Fruit fly (Drosophila melanogaster): Measurements from ENCODE around the gene CG14085.

DNA sequence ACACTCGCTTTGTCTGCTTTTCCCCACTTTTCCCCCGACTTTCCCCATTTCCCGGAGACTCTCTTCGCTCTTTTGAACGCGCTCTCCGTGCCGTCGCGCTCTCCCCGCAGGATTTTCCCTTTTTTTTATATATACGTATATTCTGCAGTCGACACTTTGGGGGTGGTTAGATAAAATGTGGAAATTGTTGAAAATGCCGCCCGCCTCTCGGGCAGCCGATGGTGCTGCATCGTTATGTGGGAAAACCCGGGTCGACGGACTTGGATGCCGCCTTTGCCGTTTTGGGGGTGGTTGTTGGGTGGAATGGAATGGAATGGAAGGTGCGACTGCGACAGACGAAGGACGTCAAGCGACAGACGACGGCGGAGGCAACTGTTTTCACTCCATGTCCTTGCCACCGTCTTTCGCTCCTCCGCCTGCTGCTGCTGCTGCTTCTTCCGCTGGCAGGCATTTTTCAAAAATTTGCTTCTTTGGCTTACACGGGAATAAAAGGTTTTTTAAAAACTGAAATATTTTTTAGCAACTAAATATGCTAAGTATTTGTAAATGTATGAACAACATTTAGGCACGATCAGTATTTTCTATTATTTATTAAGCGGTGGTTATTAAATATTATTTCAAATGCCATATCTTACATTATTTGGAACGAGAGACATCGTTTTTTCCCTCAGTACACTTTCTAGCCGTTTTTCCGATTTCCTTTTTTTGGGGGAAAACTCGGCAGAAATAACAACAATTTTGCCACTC is 38.2 kb upstream of the CG14085 start:
- TF ChIP-seq CTCF (optimal IDR thresholded peaks at IDR 0.05) (no peak), CG8478 (optimal IDR thresholded peaks at IDR 0.05) (no peak)
